Worm (Caenorhabditis elegans): ENCODE data around the gene grl-4.
A peak's percentile ranks its signal among the peaks of the same experiment; 100 is the strongest.

grl-4 gene

ce11 chrIV:7317829-7318529 is 7.4 kb upstream of the grl-4 start (continued):
- TF ChIP-seq dsc-1 (tag; optimal IDR thresholded peaks at IDR 0.05), result peak; percentile 80
- no peak for TF ChIP-seq pqm-1 (tag; optimal IDR thresholded peaks at IDR 0.05)
- peak; percentile 3 for TF ChIP-seq nhr-20 (tag; optimal IDR thresholded peaks at IDR 0.05)
- no peak for TF ChIP-seq vab-15 (tag; optimal IDR thresholded peaks at IDR 0.05)
- no peak for TF ChIP-seq sptf-1 (tag; optimal IDR thresholded peaks at IDR 0.05)
- no peak for TF ChIP-seq sup-37 (GFP tag; optimal IDR thresholded peaks at IDR 0.05)
- TF ChIP-seq nhr-11 (tag; optimal IDR thresholded peaks at IDR 0.05), result no peak
- TF ChIP-seq dpl-1 (GFP tag; optimal IDR thresholded peaks at IDR 0.05), result no peak
- no peak for TF ChIP-seq mab-9 (GFP tag; IDR thresholded peaks at IDR 0.05)
- TF ChIP-seq blmp-1 (tag; optimal IDR thresholded peaks at IDR 0.05), result peak; percentile 88
- TF ChIP-seq fkh-8 (tag; optimal IDR thresholded peaks at IDR 0.05), result no peak
- peak; percentile 84 for TF ChIP-seq nhr-85 (tag)
- TF ChIP-seq hpl-2 (GFP tag; optimal IDR thresholded peaks at IDR 0.05), result no peak
- no peak for TF ChIP-seq nhr-76 (tag; optimal IDR thresholded peaks at IDR 0.05)
- TF ChIP-seq egl-27 (tag; optimal IDR thresholded peaks at IDR 0.05), result no peak
- no peak for TF ChIP-seq swsn-7 (tag; optimal IDR thresholded peaks at IDR 0.05)
- TF ChIP-seq nhr-47 (tag; optimal IDR thresholded peaks at IDR 0.05), result no peak
- TF ChIP-seq skn-1 (tag; optimal IDR thresholded peaks at IDR 0.05), result no peak
- TF ChIP-seq rnt-1 (tag; optimal IDR thresholded peaks at IDR 0.05), result peak; percentile 18
- no peak for TF ChIP-seq fkh-10 (GFP tag; optimal IDR thresholded peaks at IDR 0.05)
- TF ChIP-seq aha-1 (tag; optimal IDR thresholded peaks at IDR 0.05), result no peak
- TF ChIP-seq efl-3 (GFP tag; optimal IDR thresholded peaks at IDR 0.05), result no peak
- TF ChIP-seq lin-14 (GFP tag; optimal IDR thresholded peaks at IDR 0.05), result peak; percentile 61
- no peak for TF ChIP-seq alr-1 (tag; optimal IDR thresholded peaks at IDR 0.05; ENCODE audit: borderline replicate concordance)
- no peak for TF ChIP-seq tbx-2 (tag; optimal IDR thresholded peaks at IDR 0.05)
- TF ChIP-seq nhr-84 (tag; optimal IDR thresholded peaks at IDR 0.05), result no peak
- TF ChIP-seq ces-1 (GFP tag; optimal IDR thresholded peaks at IDR 0.05), result no peak
- TF ChIP-seq nhr-19 (GFP tag; conservative IDR thresholded peaks at IDR 0.05), result no peak
- no peak for TF ChIP-seq pag-3 (tag; optimal IDR thresholded peaks at IDR 0.05; ENCODE audit: borderline replicate concordance, insufficient read depth)

- TF ChIP-seq elt-2 (tag; optimal IDR thresholded peaks at IDR 0.05) (peak; percentile 53), snu-23 (GFP tag; optimal IDR thresholded peaks at IDR 0.05) (peak; percentile 6), nhr-19 (GFP tag; conservative IDR thresholded peaks at IDR 0.05) (no peak; the same call in none of the 2 replicates), snpc-4 (tag; optimal IDR thresholded peaks at IDR 0.05) (peak; percentile 94), ztf-11 (tag; optimal IDR thresholded peaks at IDR 0.05) (no peak), jun-1 (tag; optimal IDR thresholded peaks at IDR 0.05) (no peak), nhr-77 (tag; optimal IDR thresholded peaks at IDR 0.05) (peak; percentile 31), nhr-20 (tag; optimal IDR thresholded peaks at IDR 0.05) (no peak), swsn-7 (tag; optimal IDR thresholded peaks at IDR 0.05) (peak; percentile 15), ceh-82 (tag; optimal IDR thresholded peaks at IDR 0.05) (no peak), nhr-85 (tag) (peak; percentile 86), ceh-8 (GFP tag; optimal IDR thresholded peaks at IDR 0.05) (no peak), vab-15 (tag; optimal IDR thresholded peaks at IDR 0.05) (no peak), ama-1 (optimal IDR thresholded peaks at IDR 0.05) (peak; percentile 28), nhr-71 (tag; optimal IDR thresholded peaks at IDR 0.05) (peak; percentile 48), nhr-47 (tag; optimal IDR thresholded peaks at IDR 0.05) (peak; percentile 29), efl-1 (optimal IDR thresholded peaks at IDR 0.05) (peak in 1 of 2 experiments; percentile 14), efl-1 (GFP tag; optimal IDR thresholded peaks at IDR 0.05 in 1 of 2) (no peak), lin-14 (GFP tag; optimal IDR thresholded peaks at IDR 0.05) (peak; percentile 29), nhr-90 (tag; optimal IDR thresholded peaks at IDR 0.05; ENCODE audit: poor library complexity) (peak; percentile 72), Y116A8C.19 (tag; optimal IDR thresholded peaks at IDR 0.05; ENCODE audit: borderline replicate concordance) (no peak), unc-130 (tag; optimal IDR thresholded peaks at IDR 0.05) (no peak)
Measured at ce11 chrIV:7316613-7317153, 6.1 kb upstream of the grl-4 start, which contains the start of gene F42C5.9. Gene F42C5.9, minus strand, starts transcription at chrIV:7317103.
